Worm (Caenorhabditis elegans) whole organism, L2 larva: ENCODE data around the gene clp-2.

Source experiments
- C34F6.9 ChIP-seq: fragments of 150-350 bp; optimal IDR thresholded peaks from 2 replicates; lab custom pipeline; 2014; ENCODE audit warnings: missing biosample characterization, missing genetic modification characterization
- F13H6.1 ChIP-seq: sonication (generic microtip); optimal IDR thresholded peaks from 2 replicates; lab custom pipeline; 2016; ENCODE audit warnings: missing genetic modification characterization, missing compliant biosample characterization
- R02D3.7 ChIP-seq: fragments of 150-350 bp; optimal IDR thresholded peaks from 2 replicates; lab custom pipeline; 2014; ENCODE audit warnings: missing biosample characterization, missing genetic modification characterization
- Y55F3AM.14 ChIP-seq: fragments of 200-800 bp; sonication (Bioruptor generic); optimal IDR thresholded peaks from 2 replicates; lab custom pipeline; 2018; ENCODE audit warnings: mild to moderate bottlenecking, missing genetic modification characterization, missing compliant biosample characterization
- ZK546.5 ChIP-seq: sonication (generic microtip); optimal IDR thresholded peaks from 2 replicates; lab custom pipeline; 2017; ENCODE audit warnings: missing biosample characterization, missing genetic modification characterization
- alr-1 ChIP-seq: fragments of 150-350 bp; optimal IDR thresholded peaks from 2 replicates; lab custom pipeline; 2014; ENCODE audit warnings: missing biosample characterization, missing genetic modification characterization
- aly-2 ChIP-seq: fragments of 150-350 bp; optimal IDR thresholded peaks from 2 replicates; lab custom pipeline; 2014; ENCODE audit warnings: missing biosample characterization, missing genetic modification characterization
- ama-1 ChIP-seq: fragments of 150-350 bp; optimal IDR thresholded peaks from 2 replicates; lab custom pipeline; 2018; ENCODE audit warnings: inconsistent platforms
- blmp-1 ChIP-seq: sonication (generic microtip); optimal IDR thresholded peaks from 2 replicates; lab custom pipeline; 2017; ENCODE audit warnings: missing genetic modification characterization, mild to moderate bottlenecking, missing compliant biosample characterization, antibody characterized with exemption, moderate library complexity; ENCODE audit not compliant: insufficient read depth
- ceh-16 ChIP-seq: fragments of 150-350 bp; optimal IDR thresholded peaks from 2 replicates; lab custom pipeline; 2014; ENCODE audit warnings: missing biosample characterization, missing genetic modification characterization
- crh-2 ChIP-seq: sonication (generic microtip); optimal IDR thresholded peaks from 2 replicates; lab custom pipeline; 2017; ENCODE audit warnings: missing biosample characterization, missing genetic modification characterization
- dmd-4 ChIP-seq: sonication (generic microtip); optimal IDR thresholded peaks from 2 replicates; lab custom pipeline; 2017; ENCODE audit warnings: missing biosample characterization, missing genetic modification characterization
- egl-27 ChIP-seq: sonication (generic microtip); optimal IDR thresholded peaks from 3 replicates; lab custom pipeline; 2017; ENCODE audit warnings: missing biosample characterization, missing genetic modification reagents, missing genetic modification characterization
- elt-1 ChIP-seq: fragments of 150-350 bp; optimal IDR thresholded peaks from 2 replicates; lab custom pipeline; 2014; ENCODE audit warnings: missing biosample characterization, missing genetic modification characterization
- elt-3 ChIP-seq: sonication (generic microtip); optimal IDR thresholded peaks from 2 replicates; lab custom pipeline; 2017; ENCODE audit warnings: missing biosample characterization, missing genetic modification characterization
- fos-1 ChIP-seq: fragments of 150-350 bp; optimal IDR thresholded peaks from 2 replicates; lab custom pipeline; 2014; ENCODE audit warnings: missing biosample characterization, missing genetic modification characterization
- lin-11 ChIP-seq: fragments of 150-350 bp; sonication (generic microtip); optimal IDR thresholded peaks from 2 replicates; lab custom pipeline; 2014; ENCODE audit warnings: missing biosample characterization, missing genetic modification characterization, inconsistent platforms, mixed read lengths
- lin-13 ChIP-seq: fragments of 150-350 bp; optimal IDR thresholded peaks from 2 replicates; lab custom pipeline; 2014; ENCODE audit warnings: missing biosample characterization, missing genetic modification reagents, missing genetic modification characterization
- lsy-2 ChIP-seq, 2 experiments: fragments of 150-350 bp in 1 of 2; sonication (generic microtip) in 1 of 2; optimal IDR thresholded peaks; 2 replicates each; lab custom pipeline; 2014 to 2017; ENCODE audit warnings: missing biosample characterization in 2 of 2, missing genetic modification characterization in 2 of 2
- mab-5 ChIP-seq: fragments of 150-350 bp; optimal IDR thresholded peaks from 2 replicates; lab custom pipeline; 2014; ENCODE audit warnings: missing biosample characterization, missing genetic modification characterization
- mbf-1 ChIP-seq: sonication (generic microtip); optimal IDR thresholded peaks from 2 replicates; lab custom pipeline; 2017; ENCODE audit warnings: missing biosample characterization, missing genetic modification characterization
- mdl-1 ChIP-seq, 2 experiments: fragments of 150-350 bp in 1 of 2; sonication (generic microtip) in 1 of 2; optimal IDR thresholded peaks; 2 replicates each; lab custom pipeline; 2017; ENCODE audit warnings: missing biosample characterization in 2 of 2, missing genetic modification characterization in 2 of 2
- nhr-10 ChIP-seq: sonication (generic microtip); optimal IDR thresholded peaks from 2 replicates; lab custom pipeline; 2017; ENCODE audit warnings: missing biosample characterization, missing genetic modification characterization
- nhr-11 ChIP-seq: fragments of 150-350 bp; optimal IDR thresholded peaks from 2 replicates; lab custom pipeline; 2014; ENCODE audit warnings: missing biosample characterization, missing genetic modification characterization
- nhr-12 ChIP-seq: fragments of 150-350 bp; optimal IDR thresholded peaks from 2 replicates; lab custom pipeline; 2014; ENCODE audit warnings: missing biosample characterization, missing genetic modification characterization
- nhr-129 ChIP-seq: fragments of 150-350 bp; optimal IDR thresholded peaks from 2 replicates; lab custom pipeline; 2014; ENCODE audit warnings: missing biosample characterization, missing genetic modification characterization
- nhr-21 ChIP-seq: fragments of 150-350 bp; optimal IDR thresholded peaks from 2 replicates; lab custom pipeline; 2014; ENCODE audit warnings: missing biosample characterization, missing genetic modification characterization
- nhr-237 ChIP-seq: fragments of 150-350 bp; optimal IDR thresholded peaks from 2 replicates; lab custom pipeline; 2014; ENCODE audit warnings: missing biosample characterization, missing genetic modification characterization
- nhr-25 ChIP-seq: fragments of 150-350 bp; sonication (generic microtip); optimal IDR thresholded peaks from 3 replicates; lab custom pipeline; 2014; ENCODE audit warnings: missing biosample characterization, missing genetic modification characterization
- nhr-6 ChIP-seq: fragments of 150-350 bp; optimal IDR thresholded peaks from 2 replicates; lab custom pipeline; 2014; ENCODE audit warnings: missing biosample characterization, missing genetic modification characterization
- nhr-77 ChIP-seq: fragments of 150-350 bp; optimal IDR thresholded peaks from 2 replicates; lab custom pipeline; 2014; ENCODE audit warnings: missing biosample characterization, missing genetic modification characterization
- peb-1 ChIP-seq: fragments of 150-350 bp; optimal IDR thresholded peaks from 2 replicates; lab custom pipeline; 2014; ENCODE audit warnings: missing biosample characterization, missing genetic modification characterization
- sem-4 ChIP-seq: fragments of 150-350 bp; optimal IDR thresholded peaks from 2 replicates; lab custom pipeline; 2014; ENCODE audit warnings: missing biosample characterization, missing genetic modification reagents, missing genetic modification characterization
- skn-1 ChIP-seq: sonication (generic microtip); optimal IDR thresholded peaks from 2 replicates; lab custom pipeline; 2017; ENCODE audit warnings: missing biosample characterization, missing genetic modification characterization
- sma-3 ChIP-seq: sonication (generic microtip); optimal IDR thresholded peaks from 2 replicates; lab custom pipeline; 2016; ENCODE audit warnings: missing genetic modification reagents, missing genetic modification characterization, missing compliant biosample characterization
- sma-9 ChIP-seq, 2 experiments: fragments of 150-350 bp in 1 of 2; sonication (generic microtip) in 1 of 2; optimal IDR thresholded peaks; 2 replicates each; lab custom pipeline; 2014 to 2016; ENCODE audit warnings: missing genetic modification characterization in 2 of 2, mild to moderate bottlenecking in 1 of 2, missing biosample characterization in 1 of 2, missing compliant biosample characterization in 1 of 2, missing genetic modification reagents in 1 of 2, moderate library complexity in 1 of 2
- snpc-4 ChIP-seq: fragments of 150-350 bp; optimal IDR thresholded peaks from 2 replicates; lab custom pipeline; 2014; ENCODE audit warnings: missing biosample characterization, missing genetic modification characterization
- unc-39 ChIP-seq: fragments of 150-350 bp; optimal IDR thresholded peaks from 2 replicates; lab custom pipeline; 2014; ENCODE audit warnings: missing biosample characterization, missing genetic modification characterization
- unc-55 ChIP-seq: fragments of 150-350 bp; sonication (generic microtip); optimal IDR thresholded peaks from 3 replicates; lab custom pipeline; 2014; ENCODE audit warnings: missing biosample characterization, missing genetic modification reagents, missing genetic modification characterization
- unc-62 ChIP-seq: fragments of 150-350 bp; optimal IDR thresholded peaks from 2 replicates; lab custom pipeline; 2014; ENCODE audit warnings: missing biosample characterization, missing genetic modification reagents, missing genetic modification characterization
- zag-1 ChIP-seq: fragments of 150-350 bp; optimal IDR thresholded peaks from 2 replicates; lab custom pipeline; 2014; ENCODE audit warnings: missing biosample characterization, missing genetic modification characterization
- ztf-1 ChIP-seq: fragments of 200-800 bp; sonication (Bioruptor generic); conservative IDR thresholded peaks from 2 replicates; pipeline ENCODE4 v1.3.6; 2022; ENCODE audit warnings: missing genetic modification characterization, missing compliant biosample characterization
- ztf-11 ChIP-seq: sonication (generic microtip); optimal IDR thresholded peaks from 2 replicates; lab custom pipeline; 2017; ENCODE audit warnings: missing biosample characterization, missing genetic modification characterization
- ztf-4 ChIP-seq: fragments of 150-350 bp; optimal IDR thresholded peaks from 2 replicates; lab custom pipeline; 2014; ENCODE audit warnings: missing biosample characterization, missing genetic modification characterization

clp-2 gene

ce11 chrIII:4665272-4665671 is 38.6 kb downstream of the clp-2 start, which contains the start of gene T23F11.4:
TSS of gene T23F11.4 (minus strand) at chrIII:4665372.
- TF ChIP-seq sma-3 (GFP tag; lab: Kevin White, UChicago) (no peak), nhr-11 (tag; lab: Kevin White, UChicago) (no peak), nhr-10 (tag; lab: Kevin White, UChicago) (no peak), mdl-1 (tag; optimal IDR thresholded peaks at IDR 0.05; lab: Kevin White, UChicago) (no peak), sma-9 (GFP tag; optimal IDR thresholded peaks at IDR 0.05; lab: Kevin White, UChicago) (no peak), sma-9 (tag; optimal IDR thresholded peaks at IDR 0.05; lab: Kevin White, UChicago) (no peak), elt-1 (no peak), unc-39 (tag; lab: Kevin White, UChicago) (no peak), fos-1 (tag; lab: Kevin White, UChicago) (no peak)

ce11 chrIII:4659426-4659825 is 44.4 kb downstream of the clp-2 start:
- TF ChIP-seq mbf-1 (tag; lab: Kevin White, UChicago): no peak
- peak; percentile 36 for TF ChIP-seq crh-2 (tag; lab: Kevin White, UChicago)
- TF ChIP-seq, all 48 proteins: peak for 1

ce11 chrIII:4658384-4658844 is 45.4 kb downstream of the clp-2 start, which contains the start of gene cdka-1:
TSS of gene cdka-1 (plus strand) at chrIII:4658794.
- TF ChIP-seq lin-13 (no peak), blmp-1 (tag; lab: Kevin White, UChicago) (no peak), mbf-1 (tag; lab: Kevin White, UChicago) (no peak), mdl-1 (tag; optimal IDR thresholded peaks at IDR 0.05; lab: Kevin White, UChicago) (no peak), ama-1 (lab: Kevin White, UChicago) (no peak), crh-2 (tag; lab: Kevin White, UChicago) (peak; percentile 23), lsy-2 (tag; optimal IDR thresholded peaks at IDR 0.05; lab: Kevin White, UChicago) (peak in 1 of 2 experiments; percentile 59), sma-3 (GFP tag; lab: Kevin White, UChicago) (no peak), ztf-1 (no peak), R02D3.7 (no peak), ZK546.5 (tag; lab: Kevin White, UChicago) (no peak), snpc-4 (tag; lab: Kevin White, UChicago) (no peak), ceh-16 (no peak), F13H6.1 (tag; lab: Kevin White, UChicago) (no peak), unc-55 (GFP tag; lab: Kevin White, UChicago) (peak; percentile 77), nhr-129 (tag; lab: Kevin White, UChicago) (no peak), zag-1 (peak; percentile 77), unc-39 (tag; lab: Kevin White, UChicago) (no peak), nhr-77 (tag; lab: Kevin White, UChicago) (no peak), peb-1 (no peak), elt-3 (no peak), skn-1 (tag; lab: Kevin White, UChicago) (no peak), fos-1 (tag; lab: Kevin White, UChicago) (no peak), alr-1 (no peak), nhr-12 (tag; lab: Kevin White, UChicago) (no peak), nhr-237 (tag; lab: Kevin White, UChicago) (no peak), sma-9 (GFP tag; optimal IDR thresholded peaks at IDR 0.05; lab: Kevin White, UChicago) (peak; percentile 55), sma-9 (tag; optimal IDR thresholded peaks at IDR 0.05; lab: Kevin White, UChicago) (no peak), nhr-11 (tag; lab: Kevin White, UChicago) (no peak), nhr-6 (tag; lab: Kevin White, UChicago) (no peak), ztf-4 (tag; lab: Kevin White, UChicago) (no peak), elt-1 (no peak), mab-5 (tag; lab: Kevin White, UChicago) (no peak), dmd-4 (tag; lab: Kevin White, UChicago) (no peak), aly-2 (tag; lab: Kevin White, UChicago) (no peak), egl-27 (tag; lab: Kevin White, UChicago) (no peak), lin-11 (tag; lab: Kevin White, UChicago) (no peak), sem-4 (tag; lab: Kevin White, UChicago) (peak; percentile 37), ztf-11 (no peak), Y55F3AM.14 (GFP tag; lab: Kevin White, UChicago) (no peak), nhr-25 (no peak), unc-62 (GFP tag; lab: Kevin White, UChicago) (no peak), C34F6.9 (tag; lab: Kevin White, UChicago) (peak; percentile 63), nhr-21 (tag; lab: Kevin White, UChicago) (no peak)
